Fruit fly (Drosophila melanogaster): ENCODE results near the gene elg1.
A peak's percentile ranks its signal among the peaks of the same experiment; 100 is the strongest.

The elg1 gene

dm6 chr3L:16105528-16105927, 26.3 kb upstream of the elg1 start, which contains the start of the genes IntS9 and CG43295 (continued):
- TF ChIP-seq CG10979 (tag; optimal IDR thresholded peaks at IDR 0.05) (peak; percentile 82), Ravus (GFP tag; IDR thresholded peaks at IDR 0.05) (peak; percentile 51), CG9797 (GFP tag; optimal IDR thresholded peaks at IDR 0.05) (no peak), Xbp1 (GFP tag; optimal IDR thresholded peaks at IDR 0.05) (peak; percentile 90), Six4 (GFP tag; optimal IDR thresholded peaks at IDR 0.05) (peak; percentile 82), tap (tag; optimal IDR thresholded peaks at IDR 0.05) (no peak), Elba2 (GFP tag; optimal IDR thresholded peaks at IDR 0.05) (peak; percentile 69), dati (GFP tag; IDR thresholded peaks at IDR 0.05) (peak; percentile 82), cwo (GFP tag; optimal IDR thresholded peaks at IDR 0.05) (no peak), Stat92E (GFP tag; optimal IDR thresholded peaks at IDR 0.05) (no peak), CG2202 (tag; optimal IDR thresholded peaks at IDR 0.05) (peak; percentile 55), Vsx1 (GFP tag; optimal IDR thresholded peaks at IDR 0.05) (no peak), Lim3 (GFP tag; IDR thresholded peaks at IDR 0.05) (no peak), CG6254 (GFP tag; optimal IDR thresholded peaks at IDR 0.05) (peak; percentile 47), MTF-1 (GFP tag; optimal IDR thresholded peaks at IDR 0.05; ENCODE audit: borderline replicate concordance) (no peak), ranshi (GFP tag; IDR thresholded peaks at IDR 0.05) (peak; percentile 85), CG32532 (GFP tag; IDR thresholded peaks at IDR 0.05) (peak; percentile 86), eyg (GFP tag; optimal IDR thresholded peaks at IDR 0.05) (peak; percentile 46), CG12236 (GFP tag; optimal IDR thresholded peaks at IDR 0.05) (peak; percentile 72), Bteb2 (GFP tag; optimal IDR thresholded peaks at IDR 0.05) (peak; percentile 80), Dref (GFP tag; IDR thresholded peaks at IDR 0.05) (peak; percentile 26; the same call in 1 of the 2 replicates), CG9437 (GFP tag; optimal IDR thresholded peaks at IDR 0.05) (peak; percentile 42), CG10267 (tag; optimal IDR thresholded peaks at IDR 0.05) (peak; percentile 70), ase (GFP tag; IDR thresholded peaks at IDR 0.05) (peak; percentile 79), her (GFP tag; optimal IDR thresholded peaks at IDR 0.05) (peak; percentile 77), ap (GFP tag; IDR thresholded peaks at IDR 0.05) (peak; percentile 79), CG9932 (GFP tag; IDR thresholded peaks at IDR 0.05) (peak; percentile 79), CG13287 (GFP tag; IDR thresholded peaks at IDR 0.05; ENCODE audit: partially characterized antibody) (peak; percentile 66), CG7745 (tag; optimal IDR thresholded peaks at IDR 0.05) (no peak), CG12744 (GFP tag; optimal IDR thresholded peaks at IDR 0.05) (peak; percentile 76), sima (GFP tag; optimal IDR thresholded peaks at IDR 0.05) (peak; percentile 25), Xrp1 (GFP tag; IDR thresholded peaks at IDR 0.05) (peak; percentile 92), pros (GFP tag; optimal IDR thresholded peaks at IDR 0.05) (no peak), CG7786 (GFP tag; optimal IDR thresholded peaks at IDR 0.05) (peak; percentile 85), CG7271 (tag; optimal IDR thresholded peaks at IDR 0.05) (peak; percentile 70), Scr (GFP tag; IDR thresholded peaks at IDR 0.05; ENCODE audit: partially characterized antibody) (peak; percentile 37), D19B (GFP tag; optimal IDR thresholded peaks at IDR 0.05) (no peak), NK7.1 (GFP tag; optimal IDR thresholded peaks at IDR 0.05) (peak; percentile 62), Mrtf (GFP tag; IDR thresholded peaks at IDR 0.05) (peak; percentile 61; the same call in 2 of the 3 replicates), Aef1 (GFP tag; IDR thresholded peaks at IDR 0.05) (peak; percentile 82), wek (GFP tag; optimal IDR thresholded peaks at IDR 0.05) (peak; percentile 32), pb (GFP tag; optimal IDR thresholded peaks at IDR 0.05) (peak; percentile 70), CG8388 (GFP tag; optimal IDR thresholded peaks at IDR 0.05) (peak; percentile 79), Hr3 (GFP tag; optimal IDR thresholded peaks at IDR 0.05) (peak; percentile 83), Abd-B (GFP tag; optimal IDR thresholded peaks at IDR 0.05) (peak; percentile 74), CG17829 (tag; optimal IDR thresholded peaks at IDR 0.05) (peak; percentile 82), chinmo (GFP tag; IDR thresholded peaks at IDR 0.05; ENCODE audit: partially characterized antibody) (0 out of 4 replicates have a peak, but pooled peaks have one; percentile 32), HLH54F (GFP tag; optimal IDR thresholded peaks at IDR 0.05) (peak; percentile 89), Ssrp (tag; optimal IDR thresholded peaks at IDR 0.05) (peak; percentile 78), CG17612 (GFP tag; IDR thresholded peaks at IDR 0.05) (peak; percentile 47; the same call in 1 of the 2 replicates)
